Fruit fly (Drosophila melanogaster) whole organism, prepupa: ENCODE results near the gene CG31251.

ENCODE experiments used
- Blimp-1 ChIP-seq: fragments of 200-800 bp; sonication (Bioruptor generic); optimal IDR thresholded peaks from 3 replicates; lab custom pipeline; 2017; ENCODE audit warnings: missing biosample characterization, missing genetic modification characterization, mild to moderate bottlenecking, moderate library complexity, missing genetic modification reagents
- CG10631 ChIP-seq: fragments of 200-800 bp; sonication (Bioruptor generic); optimal IDR thresholded peaks from 2 replicates; lab custom pipeline; 2016; ENCODE audit warnings: missing biosample characterization, missing genetic modification characterization
- CG10669 ChIP-seq: fragments of 200-800 bp; sonication (Bioruptor generic); optimal IDR thresholded peaks from 3 replicates; lab custom pipeline; 2018; ENCODE audit warnings: missing biosample characterization, mild to moderate bottlenecking, missing genetic modification characterization, moderate library complexity
- CG15336 ChIP-seq: fragments of 200-800 bp; sonication (Bioruptor generic); IDR thresholded peaks from 2 replicates; pipeline ENCODE4 v1.3.6; 2022; ENCODE audit warnings: missing biosample characterization, missing genetic modification characterization
- CG1621 ChIP-seq: fragments of 200-800 bp; sonication (Bioruptor generic); optimal IDR thresholded peaks from 3 replicates; lab custom pipeline; 2018; ENCODE audit warnings: missing biosample characterization, mild to moderate bottlenecking, missing genetic modification characterization
- CG3032 ChIP-seq: fragments of 200-800 bp; optimal IDR thresholded peaks from 2 replicates; lab custom pipeline; 2019; ENCODE audit warnings: missing biosample characterization, mild to moderate bottlenecking, missing genetic modification characterization, moderate library complexity
- CG31627 ChIP-seq: fragments of 200-800 bp; sonication (Bioruptor generic); optimal IDR thresholded peaks from 3 replicates; lab custom pipeline; 2016; ENCODE audit warnings: missing biosample characterization, missing genetic modification characterization
- CG32006 ChIP-seq: fragments of 200-800 bp; sonication (Bioruptor generic); optimal IDR thresholded peaks from 3 replicates; lab custom pipeline; 2017; ENCODE audit warnings: missing biosample characterization, mild to moderate bottlenecking, missing genetic modification characterization
- CG34406 ChIP-seq: fragments of 200-800 bp; sonication (Bioruptor generic); optimal IDR thresholded peaks from 3 replicates; lab custom pipeline; 2016; ENCODE audit warnings: missing biosample characterization, missing genetic modification characterization
- CG3919 ChIP-seq: fragments of 200-800 bp; sonication (Bioruptor generic); optimal IDR thresholded peaks from 3 replicates; lab custom pipeline; 2016; ENCODE audit warnings: missing biosample characterization, missing genetic modification characterization
- CG4318 ChIP-seq: fragments of 200-800 bp; sonication (Bioruptor generic); optimal IDR thresholded peaks from 3 replicates; lab custom pipeline; 2017; ENCODE audit warnings: missing biosample characterization, mild to moderate bottlenecking, missing genetic modification characterization
- CG6276 ChIP-seq: fragments of 200-800 bp; sonication (Bioruptor generic); optimal IDR thresholded peaks from 2 replicates; lab custom pipeline; 2017; ENCODE audit warnings: missing biosample characterization, mild to moderate bottlenecking, missing genetic modification characterization
- CG6808 ChIP-seq: fragments of 200-800 bp; sonication (Bioruptor generic); optimal IDR thresholded peaks from 3 replicates; lab custom pipeline; 2017; ENCODE audit warnings: missing biosample characterization, missing genetic modification characterization, mild to moderate bottlenecking, moderate library complexity, missing genetic modification reagents
- CG9139 ChIP-seq: fragments of 200-800 bp; sonication (Bioruptor generic); optimal IDR thresholded peaks from 3 replicates; lab custom pipeline; 2017; ENCODE audit warnings: missing biosample characterization, mild to moderate bottlenecking, missing genetic modification characterization
- Eip78C ChIP-seq: fragments of 200-800 bp; sonication (Bioruptor generic); peaks from one replicate; lab custom pipeline; 2016; ENCODE audit warnings: missing biosample characterization, missing genetic modification characterization
- Eip93F ChIP-seq: fragments of 200-800 bp; sonication (Bioruptor generic); optimal IDR thresholded peaks from 2 replicates; lab custom pipeline; 2016; ENCODE audit warnings: missing biosample characterization, mild to moderate bottlenecking, missing genetic modification characterization
- Ets96B ChIP-seq: fragments of 200-800 bp; optimal IDR thresholded peaks from 2 replicates; lab custom pipeline; 2019; ENCODE audit warnings: missing biosample characterization, mild to moderate bottlenecking, missing genetic modification characterization, moderate library complexity
- Gug ChIP-seq: fragments of 200-800 bp; sonication (Bioruptor generic); IDR thresholded peaks from 2 replicates; pipeline ENCODE4 v1.3.6; 2022; ENCODE audit warnings: missing biosample characterization, missing genetic modification characterization
- Hr39 ChIP-seq: fragments of 200-800 bp; sonication (Bioruptor generic); optimal IDR thresholded peaks from 2 replicates; lab custom pipeline; 2016; ENCODE audit warnings: missing biosample characterization, missing genetic modification characterization
- Hr4 ChIP-seq: fragments of 200-800 bp; sonication (Bioruptor generic); optimal IDR thresholded peaks from 3 replicates; lab custom pipeline; 2016; ENCODE audit warnings: missing biosample characterization, missing genetic modification characterization
- Met ChIP-seq: fragments of 200-800 bp; sonication (Bioruptor generic); optimal IDR thresholded peaks from 3 replicates; lab custom pipeline; 2016; ENCODE audit warnings: missing biosample characterization, missing genetic modification characterization
- OdsH ChIP-seq: fragments of 200-800 bp; sonication (Bioruptor generic); optimal IDR thresholded peaks from 3 replicates; lab custom pipeline; 2016; ENCODE audit warnings: missing biosample characterization, missing genetic modification characterization
- Smox ChIP-seq: fragments of 200-800 bp; sonication (Bioruptor generic); optimal IDR thresholded peaks from 3 replicates; lab custom pipeline; 2016; ENCODE audit warnings: missing biosample characterization, missing genetic modification characterization
- Sox102F ChIP-seq: fragments of 200-800 bp; sonication (Bioruptor generic); optimal IDR thresholded peaks from 2 replicates; lab custom pipeline; 2016; ENCODE audit warnings: missing biosample characterization, mild to moderate bottlenecking, missing genetic modification characterization
- Sox14 ChIP-seq: fragments of 200-800 bp; sonication (Bioruptor generic); optimal IDR thresholded peaks from 3 replicates; lab custom pipeline; 2016; ENCODE audit warnings: missing biosample characterization, missing genetic modification characterization
- Sox15 ChIP-seq: fragments of 200-800 bp; sonication (Bioruptor generic); optimal IDR thresholded peaks from 3 replicates; lab custom pipeline; 2016; ENCODE audit warnings: missing biosample characterization, missing genetic modification characterization
- achi ChIP-seq: fragments of 200-800 bp; sonication (Bioruptor generic); optimal IDR thresholded peaks from 3 replicates; lab custom pipeline; 2016; ENCODE audit warnings: missing biosample characterization, missing genetic modification characterization
- acj6 ChIP-seq: fragments of 200-800 bp; sonication (Bioruptor generic); optimal IDR thresholded peaks from 3 replicates; lab custom pipeline; 2016; ENCODE audit warnings: missing biosample characterization, missing genetic modification characterization
- dac ChIP-seq: fragments of 200-800 bp; sonication (Bioruptor generic); optimal IDR thresholded peaks from 2 replicates; lab custom pipeline; 2017; ENCODE audit warnings: missing biosample characterization, mild to moderate bottlenecking, missing genetic modification characterization
- dsx ChIP-seq: fragments of 200-800 bp; optimal IDR thresholded peaks from 3 replicates; lab custom pipeline; 2019; ENCODE audit warnings: missing biosample characterization, mild to moderate bottlenecking, missing genetic modification characterization, moderate library complexity; ENCODE audit not compliant: poor library complexity, severe bottlenecking
- fd59A ChIP-seq: fragments of 200-800 bp; sonication (Bioruptor generic); optimal IDR thresholded peaks from 2 replicates; lab custom pipeline; 2017; ENCODE audit warnings: missing biosample characterization, mild to moderate bottlenecking, missing genetic modification characterization, missing genetic modification reagents
- fd85E ChIP-seq: fragments of 200-800 bp; sonication (Bioruptor generic); optimal IDR thresholded peaks from 3 replicates; lab custom pipeline; 2016; ENCODE audit warnings: missing biosample characterization, missing genetic modification characterization
- fkh ChIP-seq: fragments of 200-800 bp; sonication (Bioruptor generic); optimal IDR thresholded peaks from 3 replicates; lab custom pipeline; 2017; ENCODE audit warnings: missing biosample characterization, mild to moderate bottlenecking, missing genetic modification characterization, moderate library complexity
- lz ChIP-seq: fragments of 200-800 bp; sonication (Bioruptor generic); optimal IDR thresholded peaks from 3 replicates; lab custom pipeline; 2016; ENCODE audit warnings: missing biosample characterization, missing genetic modification characterization
- net ChIP-seq: fragments of 200-800 bp; sonication (Bioruptor generic); optimal IDR thresholded peaks from 3 replicates; lab custom pipeline; 2016; ENCODE audit warnings: missing biosample characterization, missing genetic modification characterization
- pdm3 ChIP-seq: fragments of 200-800 bp; sonication (Bioruptor generic); optimal IDR thresholded peaks from 3 replicates; lab custom pipeline; 2016; ENCODE audit warnings: missing biosample characterization, missing genetic modification characterization
- salr ChIP-seq, 2 experiments: fragments of 200-800 bp; sonication (Bioruptor generic); optimal IDR thresholded peaks; 3 replicates each; lab custom pipeline; 2016 to 2018; ENCODE audit warnings: missing biosample characterization in 2 of 2, missing genetic modification characterization in 2 of 2, mild to moderate bottlenecking in 1 of 2
- ss ChIP-seq, 2 experiments: fragments of 200-800 bp; sonication (Bioruptor generic); optimal IDR thresholded peaks; 2 replicates in 1 of 2; 3 replicates in 1 of 2; lab custom pipeline; 2017 to 2018; ENCODE audit warnings: mild to moderate bottlenecking in 2 of 2, missing biosample characterization in 2 of 2, missing genetic modification characterization in 2 of 2, moderate library complexity in 1 of 2
- svp ChIP-seq: fragments of 200-800 bp; sonication (Bioruptor generic); peaks from one replicate; lab custom pipeline; 2016; ENCODE audit warnings: missing biosample characterization, missing genetic modification characterization
- topi ChIP-seq: fragments of 200-800 bp; sonication (Bioruptor generic); optimal IDR thresholded peaks from 3 replicates; lab custom pipeline; 2016; ENCODE audit warnings: missing biosample characterization, missing genetic modification characterization
- vri ChIP-seq: fragments of 200-800 bp; sonication (Bioruptor generic); optimal IDR thresholded peaks from 3 replicates; lab custom pipeline; 2016; ENCODE audit warnings: missing biosample characterization, mild to moderate bottlenecking, missing genetic modification characterization

CG31251 gene

dm6 chr3R:17718760-17719625 is 34.3 kb upstream of the CG31251 start, which contains the start of gene Pxt:
Gene Pxt (plus strand): TSS chr3R:17719454.
- TF ChIP-seq Sox15 (no peak), Eip78C (peak; percentile 18), topi (GFP tag; lab: Kevin White, UChicago) (no peak), CG10669 (GFP tag; lab: Kevin White, UChicago) (no peak), CG32006 (no peak), CG15336 (GFP tag; lab: Robert Waterston, UW) (no peak)

- TF ChIP-seq Hr39 (GFP tag; lab: Kevin White, UChicago) (peak; percentile 19), CG31627 (GFP tag; lab: Kevin White, UChicago) (no peak), svp (peak; percentile 64), pdm3 (GFP tag; lab: Kevin White, UChicago) (no peak), Eip78C (peak; percentile 52), CG9139 (GFP tag; lab: Kevin White, UChicago) (peak; percentile 3), CG10631 (peak; percentile 2), Smox (peak; percentile 27), Sox15 (no peak), CG3032 (tag; lab: Kevin White, UChicago) (peak; percentile 32), CG3919 (GFP tag; lab: Kevin White, UChicago) (peak; percentile 20), ss (GFP tag; optimal IDR thresholded peaks at IDR 0.05; lab: Kevin White, UChicago) (peak in 1 of 2 experiments; percentile 29), lz (peak; percentile 14), Gug (GFP tag; lab: Robert Waterston, UW) (no peak), topi (GFP tag; lab: Kevin White, UChicago) (no peak), Sox14 (GFP tag; lab: Kevin White, UChicago) (peak; percentile 28)
Measured at dm6 chr3R:17718051-17718693, 33.5 kb upstream of the CG31251 start, which contains the start of gene osa. Gene osa (minus strand): TSS chr3R:17718350.

- TF ChIP-seq salr (GFP tag; optimal IDR thresholded peaks at IDR 0.05; lab: Kevin White, UChicago): peak in 1 of 2 experiments; percentile 17
- peak; percentile 50 for TF ChIP-seq CG9139 (GFP tag; lab: Kevin White, UChicago)
- TF ChIP-seq lz: peak; percentile 10
- TF ChIP-seq vri: peak; percentile 53
- peak; percentile 35 for TF ChIP-seq pdm3 (GFP tag; lab: Kevin White, UChicago)
- TF ChIP-seq achi (GFP tag; lab: Kevin White, UChicago): peak; percentile 41
- no peak for TF ChIP-seq fd59A (GFP tag; lab: Kevin White, UChicago)
- TF ChIP-seq dsx (GFP tag; lab: Kevin White, UChicago): peak; percentile 45
- TF ChIP-seq dac (GFP tag; lab: Kevin White, UChicago): no peak
- TF ChIP-seq Eip93F (GFP tag; lab: Kevin White, UChicago): no peak
- TF ChIP-seq CG3919 (GFP tag; lab: Kevin White, UChicago): peak; percentile 42
- peak; percentile 12 for TF ChIP-seq Blimp-1 (GFP tag; lab: Kevin White, UChicago)
- peak; percentile 55 for TF ChIP-seq CG1621
- TF ChIP-seq ss (GFP tag; optimal IDR thresholded peaks at IDR 0.05; lab: Kevin White, UChicago): peak; percentile 69 to 76
- peak; percentile 1 for TF ChIP-seq fd85E (GFP tag; lab: Kevin White, UChicago)
- TF ChIP-seq Eip78C: peak; percentile 82
- no peak for TF ChIP-seq CG10631
- TF ChIP-seq fkh (GFP tag; lab: Kevin White, UChicago): peak; percentile 54
- peak; percentile 24 for TF ChIP-seq net (GFP tag; lab: Kevin White, UChicago)
- no peak for TF ChIP-seq Hr4
- peak; percentile 37 for TF ChIP-seq Sox102F (GFP tag; lab: Kevin White, UChicago)
- no peak for TF ChIP-seq Hr39 (GFP tag; lab: Kevin White, UChicago)
- peak; percentile 10 for TF ChIP-seq CG34406 (GFP tag; lab: Kevin White, UChicago)
- TF ChIP-seq CG6808 (GFP tag; lab: Kevin White, UChicago): peak; percentile 42
- TF ChIP-seq Sox14 (GFP tag; lab: Kevin White, UChicago): peak; percentile 76
- no peak for TF ChIP-seq acj6 (GFP tag; lab: Kevin White, UChicago)
- peak; percentile 8 for TF ChIP-seq CG6276
- TF ChIP-seq Sox15: no peak
- TF ChIP-seq OdsH (GFP tag; lab: Kevin White, UChicago): no peak
- peak; percentile 35 for TF ChIP-seq Smox
- peak; percentile 53 for TF ChIP-seq Met
- no peak for TF ChIP-seq CG4318
- TF ChIP-seq Ets96B (tag; lab: Kevin White, UChicago): peak; percentile 23
- peak; percentile 40 for TF ChIP-seq topi (GFP tag; lab: Kevin White, UChicago)
Measured at dm6 chr3R:17716858-17717596, 32.3 kb upstream of the CG31251 start.
